Worm (Caenorhabditis elegans): ENCODE results near the gene hse-5.
"Not testable (repeated sequence)": the region's sequence is repeated elsewhere in the genome, so short reads cannot be mapped to it uniquely, and the experiment has no call there.

hse-5 gene

ce11 chrIII:4370585-4370984 lies 25.5 kb downstream of the hse-5 start, which contains the start of gene ckb-3:
TSS of gene ckb-3 (plus strand) at chrIII:4370885.
- TF ChIP-seq lin-35 (GFP tag; optimal IDR thresholded peaks at IDR 0.05) (no peak), attf-6 (GFP tag; IDR thresholded peaks at IDR 0.05) (no peak), lsy-27 (tag; optimal IDR thresholded peaks at IDR 0.05; ENCODE audit: borderline replicate concordance, insufficient read depth) (no peak), lir-1 (GFP tag; conservative IDR thresholded peaks at IDR 0.05) (no peak), nhr-90 (tag; optimal IDR thresholded peaks at IDR 0.05) (no peak), K11D2.4 (GFP tag; IDR thresholded peaks at IDR 0.05) (no peak), rpc-1 (optimal IDR thresholded peaks at IDR 0.05) (no peak), rpc-1 (tag; optimal IDR thresholded peaks at IDR 0.05) (no peak), F37B4.10 (GFP tag; IDR thresholded peaks at IDR 0.05) (no peak), dpff-1 (tag; optimal IDR thresholded peaks at IDR 0.05) (no peak), zfh-2 (GFP tag; conservative IDR thresholded peaks at IDR 0.05) (no peak), Y79H2A.3 (GFP tag; conservative IDR thresholded peaks at IDR 0.05) (no peak), attf-5 (GFP tag; optimal IDR thresholded peaks at IDR 0.05) (no peak), K12H6.12 (tag; optimal IDR thresholded peaks at IDR 0.05) (no peak), lin-54 (GFP tag; optimal IDR thresholded peaks at IDR 0.05) (no peak), ceh-100 (GFP tag; IDR thresholded peaks at IDR 0.05) (no peak), F10E7.11 (tag; optimal IDR thresholded peaks at IDR 0.05) (no peak), lin-26 (GFP tag; IDR thresholded peaks at IDR 0.05) (no peak)

ce11 chrIII:4372894-4373293 lies 27.8 kb downstream of the hse-5 start:
- TF ChIP-seq Y53G8AR.9 (GFP tag; conservative IDR thresholded peaks at IDR 0.05): no peak
- no peak for TF ChIP-seq egrh-3 (GFP tag; IDR thresholded peaks at IDR 0.05)

- TF ChIP-seq rec-8 (tag; optimal IDR thresholded peaks at IDR 0.05): no peak
- no peak for TF ChIP-seq bed-2 (GFP tag; IDR thresholded peaks at IDR 0.05)
These were observed 29.7 kb downstream of the hse-5 start, which contains the start of gene pals-26 for ce11 chrIII:4374854-4375253. TSS of gene pals-26 (plus strand) at chrIII:4375154.

ce11 chrIII:4378600-4379293 lies 33.6 kb downstream of the hse-5 start:
- TF ChIP-seq ztf-18 (tag; optimal IDR thresholded peaks at IDR 0.05) (peak; percentile 66), somi-1 (GFP tag; optimal IDR thresholded peaks at IDR 0.05) (peak; percentile 1), lin-26 (GFP tag; IDR thresholded peaks at IDR 0.05) (peak; percentile 72), attf-5 (GFP tag; optimal IDR thresholded peaks at IDR 0.05) (peak; percentile 10), die-1 (tag; optimal IDR thresholded peaks at IDR 0.05) (peak; percentile 0), nhr-80 (tag; optimal IDR thresholded peaks at IDR 0.05) (peak; percentile 86), Y56A3A.18 (GFP tag; IDR thresholded peaks at IDR 0.05) (peak; percentile 59), madf-6 (GFP tag; IDR thresholded peaks at IDR 0.05) (peak; percentile 28), ztf-3 (GFP tag; optimal IDR thresholded peaks at IDR 0.05) (peak; percentile 42), cebp-1 (tag; optimal IDR thresholded peaks at IDR 0.05) (peak; percentile 54), hmg-20 (GFP tag; IDR thresholded peaks at IDR 0.05) (peak; percentile 60), ceh-100 (GFP tag; IDR thresholded peaks at IDR 0.05) (peak; percentile 25), madf-10 (tag; optimal IDR thresholded peaks at IDR 0.05) (peak; percentile 9), snpc-4 (tag; optimal IDR thresholded peaks at IDR 0.05) (peak in 3 of 4 experiments; percentile 2 to 66 (median 65)), zfh-2 (GFP tag; conservative IDR thresholded peaks at IDR 0.05) (peak; percentile 88), lin-40 (tag; optimal IDR thresholded peaks at IDR 0.05) (peak; percentile 82), mcd-1 (GFP tag; IDR thresholded peaks at IDR 0.05) (peak; percentile 68), K12H6.12 (tag; optimal IDR thresholded peaks at IDR 0.05) (peak; percentile 88), fkh-3 (tag; optimal IDR thresholded peaks at IDR 0.05) (peak; percentile 63), lin-54 (GFP tag; optimal IDR thresholded peaks at IDR 0.05) (peak; percentile 38), C17E4.6 (GFP tag; IDR thresholded peaks at IDR 0.05) (peak; percentile 17; the same call in 1 of the 2 replicates), Y95B8A.8 (GFP tag; IDR thresholded peaks at IDR 0.05) (0 out of 2 replicates have a peak, but pooled peaks have one; percentile 20), rcor-1 (GFP tag; IDR thresholded peaks at IDR 0.05) (peak; percentile 57), lin-35 (GFP tag; optimal IDR thresholded peaks at IDR 0.05) (peak in 1 of 3 experiments; percentile 59), rpc-1 (optimal IDR thresholded peaks at IDR 0.05) (peak; percentile 63), rpc-1 (tag; optimal IDR thresholded peaks at IDR 0.05) (peak; percentile 63), lsl-1 (GFP tag; optimal IDR thresholded peaks at IDR 0.05) (peak; percentile 34)
- not testable (repeated sequence) for TF ChIP-seq cebp-1 (GFP tag; IDR thresholded peaks at IDR 0.05); snpc-4 (GFP tag; optimal IDR thresholded peaks at IDR 0.05)
